Worm (Caenorhabditis elegans): Measurements from ENCODE around the gene dlc-5.
A peak's percentile ranks its signal among the peaks of the same experiment; 100 is the strongest.

The dlc-5 gene

DNA sequence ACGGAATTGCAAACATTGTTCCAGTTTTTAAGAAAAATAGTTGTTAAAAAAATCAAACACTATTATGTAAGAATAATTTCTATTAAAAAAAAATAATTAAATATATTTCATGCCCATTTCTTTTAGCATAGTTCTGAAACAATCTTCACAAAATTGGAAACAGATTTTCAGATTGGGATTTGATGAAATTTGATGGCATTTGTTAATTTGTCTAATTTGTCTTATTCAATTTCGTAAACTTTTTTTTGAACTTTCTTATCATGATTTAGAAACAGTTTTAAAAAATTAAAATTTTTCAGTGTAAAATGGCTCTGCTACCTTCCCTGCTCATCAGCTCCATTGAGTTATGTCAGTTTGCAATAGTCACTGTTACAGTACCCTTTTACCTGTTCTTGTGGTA lies 33.1 kb upstream of the dlc-5 start, which contains the start of gene srv-13:
TSS of gene srv-13 (plus strand) at position 301 of the 400 bp plus-strand sequence.
- TF ChIP-seq F55B11.4 (tag; optimal IDR thresholded peaks at IDR 0.05; ENCODE audit: borderline replicate concordance, insufficient read depth) (no peak), lin-35 (GFP tag; optimal IDR thresholded peaks at IDR 0.05) (no peak), him-1 (tag; optimal IDR thresholded peaks at IDR 0.05) (no peak), madf-6 (GFP tag; IDR thresholded peaks at IDR 0.05) (no peak), F52B5.7 (tag; optimal IDR thresholded peaks at IDR 0.05) (no peak), ama-1 (optimal IDR thresholded peaks at IDR 0.05) (no peak), ama-1 (GFP tag; optimal IDR thresholded peaks at IDR 0.05) (no peak), sea-2 (GFP tag; IDR thresholded peaks at IDR 0.05) (no peak), Y95B8A.8 (GFP tag; IDR thresholded peaks at IDR 0.05) (no peak), xnd-1 (tag; optimal IDR thresholded peaks at IDR 0.05) (no peak), ztf-26 (tag; optimal IDR thresholded peaks at IDR 0.05) (no peak), attf-3 (GFP tag; conservative IDR thresholded peaks at IDR 0.05) (no peak), nfya-2 (GFP tag; IDR thresholded peaks at IDR 0.05) (no peak), T26A5.8 (tag; optimal IDR thresholded peaks at IDR 0.05) (no peak), hrde-1 (tag; optimal IDR thresholded peaks at IDR 0.05; ENCODE audit: borderline replicate concordance) (no peak), hmg-1.2 (GFP tag; IDR thresholded peaks at IDR 0.05) (no peak), chd-7 (tag; optimal IDR thresholded peaks at IDR 0.05) (no peak), nhr-80 (tag; optimal IDR thresholded peaks at IDR 0.05) (no peak), unc-130 (GFP tag; optimal IDR thresholded peaks at IDR 0.05) (no peak), ccch-3 (GFP tag; optimal IDR thresholded peaks at IDR 0.05) (no peak)

DNA sequence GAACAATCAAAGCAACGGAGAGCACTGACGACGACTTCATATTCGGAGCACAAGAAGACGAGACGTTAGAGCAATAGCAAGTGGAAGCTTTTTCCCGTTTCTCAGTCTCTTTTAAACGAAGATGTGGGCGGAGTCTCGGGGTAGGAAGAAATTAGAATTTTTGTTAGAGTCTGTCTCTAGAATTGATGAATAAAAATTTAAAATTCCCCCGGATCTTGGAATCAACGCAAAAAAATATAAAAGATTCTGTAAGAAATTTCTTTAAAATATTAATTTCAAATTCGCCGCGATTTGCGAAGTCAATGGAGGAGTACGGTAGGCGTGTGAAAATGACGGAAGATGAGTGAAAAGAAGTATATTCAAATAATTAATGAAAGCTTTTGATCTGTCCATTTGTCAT lies 24.5 kb upstream of the dlc-5 start, which contains the start of gene nlp-71:
TSS of gene nlp-71 (minus strand) at position 101 of the 400 bp plus-strand sequence.
- TF ChIP-seq tbx-9 (tag; optimal IDR thresholded peaks at IDR 0.05; ENCODE audit: borderline replicate concordance) = no peak
- TF ChIP-seq nhr-179 (tag; optimal IDR thresholded peaks at IDR 0.05) = no peak
- TF ChIP-seq B0035.1 (tag; optimal IDR thresholded peaks at IDR 0.05) = no peak
- TF ChIP-seq madf-10 (tag; optimal IDR thresholded peaks at IDR 0.05) = no peak
- TF ChIP-seq die-1 (tag; optimal IDR thresholded peaks at IDR 0.05) = no peak
- TF ChIP-seq sptf-2 (GFP tag; optimal IDR thresholded peaks at IDR 0.05) = no peak
- TF ChIP-seq ceh-27 (GFP tag; optimal IDR thresholded peaks at IDR 0.05) = no peak
- TF ChIP-seq dox-1 (GFP tag; IDR thresholded peaks at IDR 0.05) = no peak
- TF ChIP-seq repo-1 (tag; optimal IDR thresholded peaks at IDR 0.05) = no peak
- TF ChIP-seq mes-4 (tag; optimal IDR thresholded peaks at IDR 0.05) = no peak
- no peak for TF ChIP-seq unc-62 (GFP tag; optimal IDR thresholded peaks at IDR 0.05)
- no peak for TF ChIP-seq fkh-3 (tag; optimal IDR thresholded peaks at IDR 0.05)
- TF ChIP-seq attf-6 (GFP tag; IDR thresholded peaks at IDR 0.05) = no peak
- TF ChIP-seq ztf-18 (tag; optimal IDR thresholded peaks at IDR 0.05) = no peak

DNA sequence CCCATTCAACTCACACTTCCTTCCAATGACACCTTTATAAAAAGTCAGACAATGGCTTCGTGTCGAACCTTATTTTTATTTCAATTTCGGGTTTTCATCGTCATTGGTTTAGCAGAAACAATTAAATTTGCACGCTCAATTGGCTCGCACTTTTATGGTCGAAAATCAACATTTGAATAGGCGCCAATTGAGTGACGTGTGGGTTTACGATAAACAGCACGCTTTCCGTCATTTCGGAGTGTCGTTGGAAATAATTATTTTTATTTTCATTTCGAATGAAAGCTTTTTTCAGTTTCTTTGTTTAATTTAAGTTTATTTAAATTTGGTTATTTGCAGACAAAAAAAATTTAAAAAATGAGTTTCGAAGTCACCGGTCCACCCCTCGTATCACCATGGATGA lies 22.9 kb upstream of the dlc-5 start, which contains the start of gene exos-2:
TSS of gene exos-2 (plus strand) at position 330 of the 400 bp plus-strand sequence.
- TF ChIP-seq tbp1 (GFP tag; optimal IDR thresholded peaks at IDR 0.05) = peak; percentile 12
- TF ChIP-seq snpc-4 (GFP tag; optimal IDR thresholded peaks at IDR 0.05) = no peak
- peak in 3 of 4 experiments; percentile 60 to 71 (median 62) for TF ChIP-seq snpc-4 (tag; optimal IDR thresholded peaks at IDR 0.05)
- TF ChIP-seq ceh-79 (tag; optimal IDR thresholded peaks at IDR 0.05) = no peak
- peak; percentile 72 for TF ChIP-seq dpl-1 (GFP tag; optimal IDR thresholded peaks at IDR 0.05)
- no peak for TF ChIP-seq nhr-90 (tag; optimal IDR thresholded peaks at IDR 0.05)
- TF ChIP-seq madf-6 (GFP tag; IDR thresholded peaks at IDR 0.05) = no peak
- TF ChIP-seq lin-35 (GFP tag; optimal IDR thresholded peaks at IDR 0.05) = peak in 1 of 3 experiments; percentile 79
- TF ChIP-seq dox-1 (GFP tag; IDR thresholded peaks at IDR 0.05) = no peak
- TF ChIP-seq mes-4 (tag; optimal IDR thresholded peaks at IDR 0.05) = no peak
- TF ChIP-seq F23B12.7 (tag; optimal IDR thresholded peaks at IDR 0.05; ENCODE audit: insufficient read depth) = no peak
- no peak for TF ChIP-seq die-1 (tag; optimal IDR thresholded peaks at IDR 0.05)
- TF ChIP-seq F22D6.2 (tag; optimal IDR thresholded peaks at IDR 0.05) = no peak
- TF ChIP-seq dpff-1 (tag; optimal IDR thresholded peaks at IDR 0.05) = no peak
- TF ChIP-seq F10E7.11 (tag; optimal IDR thresholded peaks at IDR 0.05) = no peak
- no peak for TF ChIP-seq lir-1 (GFP tag; conservative IDR thresholded peaks at IDR 0.05)
- TF ChIP-seq ztf-3 (GFP tag; optimal IDR thresholded peaks at IDR 0.05) = no peak
- no peak for TF ChIP-seq let-607 (tag; optimal IDR thresholded peaks at IDR 0.05)
- no peak for TF ChIP-seq pha-4 (tag; optimal IDR thresholded peaks at IDR 0.05)
- TF ChIP-seq C17E4.6 (GFP tag; IDR thresholded peaks at IDR 0.05) = no peak
